Worm (Caenorhabditis elegans) whole organism, L3 larva: ENCODE data around the gene F10E7.9.

Source experiments
- ZK546.5 ChIP-seq: sonication (generic microtip); optimal IDR thresholded peaks from 2 replicates; lab custom pipeline; 2017; ENCODE audit warnings: missing biosample characterization, missing genetic modification characterization
- nhr-28 ChIP-seq: fragments of 150-350 bp; optimal IDR thresholded peaks from 2 replicates; lab custom pipeline; 2014; ENCODE audit warnings: missing biosample characterization, missing genetic modification characterization
- unc-39 ChIP-seq: sonication (generic microtip); optimal IDR thresholded peaks from 4 replicates; lab custom pipeline; 2017; ENCODE audit warnings: missing biosample characterization, missing genetic modification characterization

DNA sequence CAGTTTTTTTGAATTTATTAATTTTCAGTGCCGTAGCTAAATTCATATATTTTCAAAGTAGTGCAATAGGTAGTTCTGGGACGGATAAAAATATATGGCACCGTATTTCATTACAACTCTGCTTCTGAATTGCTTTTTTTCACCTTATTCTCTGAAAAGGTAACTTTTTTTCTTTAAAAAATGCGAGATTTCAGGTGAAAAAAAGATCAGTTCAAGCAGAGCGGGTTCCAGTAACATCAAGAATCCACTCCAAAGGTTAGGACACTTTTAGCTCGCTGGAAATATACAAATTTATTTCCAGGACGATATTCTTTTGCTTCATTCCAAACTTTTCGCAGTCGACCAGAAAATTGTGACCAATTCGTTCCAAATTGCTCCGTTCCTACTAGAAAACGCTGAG lies 38.2 kb upstream of the F10E7.9 start, which contains the start of gene T07F8.1:
- TF ChIP-seq unc-39 (tag; lab: Kevin White, UChicago) (no peak), ZK546.5 (no peak), nhr-28 (no peak)
